Worm (Caenorhabditis elegans): ENCODE results near the gene F22B7.1.

The F22B7.1 gene

ce11 chrIII:8664897-8665388, at the start of gene F22B7.1:
Gene F22B7.1 (plus strand): TSS chrIII:8665338.
- TF ChIP-seq K09A11.1 (tag; optimal IDR thresholded peaks at IDR 0.05; ENCODE audit: insufficient read depth) (no peak), hlh-30 (tag; optimal IDR thresholded peaks at IDR 0.05; ENCODE audit: insufficient read depth) (peak; percentile 21)

- TF ChIP-seq ref-2 (tag; optimal IDR thresholded peaks at IDR 0.05) (no peak), elt-2 (tag; optimal IDR thresholded peaks at IDR 0.05) (no peak), fax-1 (tag; optimal IDR thresholded peaks at IDR 0.05) (no peak), ceh-45 (GFP tag; IDR thresholded peaks at IDR 0.05) (no peak), tbx-7 (tag; optimal IDR thresholded peaks at IDR 0.05) (no peak), odd-2 (tag; optimal IDR thresholded peaks at IDR 0.05) (no peak), nhr-11 (tag; optimal IDR thresholded peaks at IDR 0.05) (no peak), unc-3 (GFP tag; conservative IDR thresholded peaks at IDR 0.05) (no peak), unc-3 (tag; optimal IDR thresholded peaks at IDR 0.05) (no peak), che-1 (tag; optimal IDR thresholded peaks at IDR 0.05) (no peak), hlh-13 (GFP tag; optimal IDR thresholded peaks at IDR 0.05) (no peak), pax-1 (tag; optimal IDR thresholded peaks at IDR 0.05) (no peak), pha-2 (tag; optimal IDR thresholded peaks at IDR 0.05) (no peak), ceh-22 (tag; optimal IDR thresholded peaks at IDR 0.05) (no peak), syd-9 (tag; optimal IDR thresholded peaks at IDR 0.05) (no peak), K09A11.1 (tag; optimal IDR thresholded peaks at IDR 0.05; ENCODE audit: insufficient read depth) (no peak), ceh-14 (tag; optimal IDR thresholded peaks at IDR 0.05) (no peak), elt-4 (tag; optimal IDR thresholded peaks at IDR 0.05) (no peak)
Measured at ce11 chrIII:8616587-8616986, 48.6 kb upstream of the F22B7.1 start, which contains the start of gene C06E1.11. Gene C06E1.11 (minus strand): TSS chrIII:8616687.

ce11 chrIII:8618412-8618960, 46.7 kb upstream of the F22B7.1 start, which contains the start of gene C13G5.2:
Gene C13G5.2 (minus strand): TSS chrIII:8618462.
- TF ChIP-seq fax-1 (tag; optimal IDR thresholded peaks at IDR 0.05), result no peak
- TF ChIP-seq tbx-2 (tag; optimal IDR thresholded peaks at IDR 0.05), result no peak
- no peak for TF ChIP-seq sdc-2 (tag; optimal IDR thresholded peaks at IDR 0.05)
- TF ChIP-seq pqm-1 (tag; optimal IDR thresholded peaks at IDR 0.05), result no peak
- no peak for TF ChIP-seq F13H6.1 (tag; optimal IDR thresholded peaks at IDR 0.05)
- TF ChIP-seq lim-6 (tag; optimal IDR thresholded peaks at IDR 0.05), result no peak
- no peak for TF ChIP-seq lin-11 (tag; optimal IDR thresholded peaks at IDR 0.05)
- no peak for TF ChIP-seq ceh-24 (tag; optimal IDR thresholded peaks at IDR 0.05)
- no peak for TF ChIP-seq ama-1 (optimal IDR thresholded peaks at IDR 0.05)
- no peak for TF ChIP-seq ceh-19 (GFP tag; optimal IDR thresholded peaks at IDR 0.05)

DNA sequence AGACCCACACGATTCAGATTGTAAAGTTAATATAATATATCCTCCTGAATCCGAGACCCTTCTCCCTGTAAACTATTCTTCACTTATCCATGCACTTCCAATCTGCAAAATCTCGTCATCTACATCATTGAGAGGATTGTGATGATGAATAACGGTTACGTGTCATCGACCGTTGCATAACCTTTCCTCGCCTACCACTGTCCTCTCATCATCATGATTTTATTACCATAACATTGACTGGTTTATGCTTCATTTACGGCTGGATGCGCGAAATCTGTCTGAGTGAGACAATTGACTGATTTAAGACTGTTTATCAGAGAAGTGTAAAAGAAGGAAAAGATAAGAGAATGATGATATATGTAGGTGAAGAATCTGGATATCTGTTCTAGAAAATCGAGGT, 44.9 kb upstream of the F22B7.1 start:
- no peak for TF ChIP-seq gmeb-2 (tag; optimal IDR thresholded peaks at IDR 0.05)
- no peak for TF ChIP-seq odd-2 (tag; optimal IDR thresholded peaks at IDR 0.05)
- no peak for TF ChIP-seq ceh-30 (tag; optimal IDR thresholded peaks at IDR 0.05)
- TF ChIP-seq ceh-22 (tag; optimal IDR thresholded peaks at IDR 0.05), result no peak
- no peak for TF ChIP-seq tbx-7 (tag; optimal IDR thresholded peaks at IDR 0.05)
- no peak for TF ChIP-seq dve-1 (tag; optimal IDR thresholded peaks at IDR 0.05)
- no peak for TF ChIP-seq pat-9 (tag; optimal IDR thresholded peaks at IDR 0.05)
- no peak for TF ChIP-seq F13H6.1 (tag; optimal IDR thresholded peaks at IDR 0.05)
- TF ChIP-seq eyg-1 (tag; optimal IDR thresholded peaks at IDR 0.05), result no peak
- TF ChIP-seq pha-2 (tag; optimal IDR thresholded peaks at IDR 0.05), result no peak
- TF ChIP-seq sox-2 (GFP tag; IDR thresholded peaks at IDR 0.05), result no peak
- TF ChIP-seq ttx-3 (tag; optimal IDR thresholded peaks at IDR 0.05), result no peak
- no peak for TF ChIP-seq unc-86 (tag; optimal IDR thresholded peaks at IDR 0.05)
- no peak for TF ChIP-seq ceh-34 (tag; optimal IDR thresholded peaks at IDR 0.05)
- TF ChIP-seq zip-5 (tag; optimal IDR thresholded peaks at IDR 0.05), result no peak
- TF ChIP-seq lim-6 (tag; optimal IDR thresholded peaks at IDR 0.05), result no peak
- no peak for TF ChIP-seq ets-4 (tag; optimal IDR thresholded peaks at IDR 0.05)
- TF ChIP-seq tbx-2 (tag; optimal IDR thresholded peaks at IDR 0.05), result no peak
- TF ChIP-seq dmd-4 (tag; optimal IDR thresholded peaks at IDR 0.05; ENCODE audit: borderline replicate concordance), result no peak
- no peak for TF ChIP-seq nhr-232 (tag; optimal IDR thresholded peaks at IDR 0.05)
